Worm (Caenorhabditis elegans) whole organism, L3 larva: Measurements from ENCODE around the gene rps-5.

Experiments used
- R02D3.7 ChIP-seq: fragments of 150-350 bp; optimal IDR thresholded peaks from 2 replicates; lab custom pipeline; 2014; ENCODE audit warnings: missing biosample characterization, missing genetic modification characterization
- elt-3 ChIP-seq, 3 experiments: fragments of 150-350 bp in 1 of 3; sonication (generic microtip) in 2 of 3; optimal IDR thresholded peaks; 2 replicates in 2 of 3; 4 replicates in 1 of 3; lab custom pipeline; 2014 to 2017; ENCODE audit warnings: missing biosample characterization in 3 of 3, missing genetic modification characterization in 3 of 3
- lin-15B ChIP-seq: fragments of 150-350 bp; optimal IDR thresholded peaks from 2 replicates; lab custom pipeline; 2014; ENCODE audit warnings: missing biosample characterization, missing genetic modification characterization
- mml-1 ChIP-seq: fragments of 150-350 bp; sonication (generic microtip); optimal IDR thresholded peaks from 3 replicates; lab custom pipeline; 2014; ENCODE audit warnings: missing biosample characterization, missing genetic modification characterization
- nhr-237 ChIP-seq: fragments of 150-350 bp; optimal IDR thresholded peaks from 2 replicates; lab custom pipeline; 2014; ENCODE audit warnings: missing biosample characterization, missing genetic modification characterization
- pqm-1 ChIP-seq: fragments of 150-350 bp; optimal IDR thresholded peaks from 2 replicates; lab custom pipeline; 2017; ENCODE audit warnings: missing biosample characterization, missing genetic modification characterization, inconsistent platforms
- unc-39 ChIP-seq: sonication (generic microtip); optimal IDR thresholded peaks from 4 replicates; lab custom pipeline; 2017; ENCODE audit warnings: missing biosample characterization, missing genetic modification characterization
- ztf-4 ChIP-seq: fragments of 150-350 bp; optimal IDR thresholded peaks from 2 replicates; lab custom pipeline; 2014; ENCODE audit warnings: missing biosample characterization, missing genetic modification characterization

DNA sequence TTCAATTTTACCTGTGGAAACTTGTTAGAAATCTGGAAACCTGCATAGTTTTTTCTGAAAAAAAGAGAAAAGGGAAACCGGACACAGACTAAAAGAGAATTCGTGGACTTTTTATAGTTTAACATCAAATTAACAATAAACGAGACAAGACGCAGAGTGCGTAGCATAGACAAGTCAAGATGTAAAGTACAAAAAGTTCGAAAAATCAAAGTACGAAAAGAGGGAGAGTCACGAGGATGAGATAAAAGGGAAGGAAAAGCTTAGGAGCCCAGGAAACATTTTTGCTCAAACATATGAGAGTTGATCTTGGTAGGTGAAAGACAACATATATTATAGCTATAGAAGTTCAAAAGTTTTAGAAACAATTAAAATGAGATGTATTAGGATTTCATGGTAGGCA is 13.1 kb downstream of the rps-5 start, which contains the start of gene M7.12:
- TF ChIP-seq lin-15B (tag; lab: Kevin White, UChicago): no peak
- TF ChIP-seq R02D3.7: no peak
- TF ChIP-seq elt-3 (tag; optimal IDR thresholded peaks at IDR 0.05; lab: Kevin White, UChicago): no peak
- TF ChIP-seq ztf-4 (tag; lab: Kevin White, UChicago): no peak
- TF ChIP-seq unc-39 (tag; lab: Kevin White, UChicago): no peak
- peak; percentile 37 for TF ChIP-seq pqm-1 (tag; lab: Kevin White, UChicago)
- TF ChIP-seq nhr-237 (tag; lab: Kevin White, UChicago): no peak
- no peak for TF ChIP-seq mml-1 (tag; lab: Kevin White, UChicago)
